Fruit fly (Drosophila melanogaster) whole organism, embryonic: ENCODE measurements around the gene Prm.

Source experiments
- Atf3 ChIP-seq: fragments of 200-800 bp; sonication (Bioruptor generic); optimal IDR thresholded peaks from 3 replicates; lab custom pipeline; 2016; ENCODE audit warnings: missing biosample characterization, missing genetic modification characterization
- CG10321 ChIP-seq: fragments of 200-800 bp; sonication (Bioruptor generic); IDR thresholded peaks from 2 replicates; pipeline ENCODE4 v1.3.6; 2022; ENCODE audit warnings: missing biosample characterization, missing genetic modification characterization
- CG12391 ChIP-seq: fragments of 200-800 bp; sonication (Bioruptor generic); optimal IDR thresholded peaks from 3 replicates; lab custom pipeline; 2018; ENCODE audit warnings: missing biosample characterization, mild to moderate bottlenecking, missing genetic modification characterization, moderate library complexity
- CG14667 ChIP-seq: fragments of 200-800 bp; sonication (Bioruptor generic); IDR thresholded peaks from 2 replicates; pipeline ENCODE4 v1.3.6; 2022; ENCODE audit warnings: missing biosample characterization, missing genetic modification characterization
- CG18764 ChIP-seq: fragments of 200-800 bp; sonication (Bioruptor generic); optimal IDR thresholded peaks from 3 replicates; lab custom pipeline; 2016; ENCODE audit warnings: missing biosample characterization, missing genetic modification characterization
- CG2129 ChIP-seq: fragments of 200-800 bp; sonication (Bioruptor generic); IDR thresholded peaks from 2 replicates; pipeline ENCODE4 v1.3.6; 2022; ENCODE audit warnings: missing biosample characterization, missing genetic modification characterization; ENCODE audit not compliant: partially characterized antibody
- CG3065 ChIP-seq: fragments of 200-800 bp; sonication (Bioruptor generic); optimal IDR thresholded peaks from 2 replicates; lab custom pipeline; 2016; ENCODE audit warnings: missing biosample characterization, missing genetic modification characterization
- CG4730 ChIP-seq: fragments of 200-800 bp; sonication (Bioruptor generic); IDR thresholded peaks from 2 replicates; pipeline ENCODE4 v1.3.6; 2022; ENCODE audit warnings: missing biosample characterization, missing genetic modification characterization
- CG4854 ChIP-seq: fragments of 200-800 bp; sonication (Bioruptor generic); optimal IDR thresholded peaks from 2 replicates; lab custom pipeline; 2016; ENCODE audit warnings: missing biosample characterization, missing genetic modification characterization, inconsistent platforms
- CG7786 ChIP-seq: fragments of 200-800 bp; sonication (Bioruptor generic); optimal IDR thresholded peaks from 2 replicates; lab custom pipeline; 2016; ENCODE audit warnings: missing biosample characterization, missing genetic modification characterization
- CG8359 ChIP-seq: fragments of 200-800 bp; sonication (Bioruptor generic); optimal IDR thresholded peaks from 2 replicates; lab custom pipeline; 2017; ENCODE audit warnings: missing biosample characterization, mild to moderate bottlenecking, missing genetic modification characterization, borderline replicate concordance
- CG8924 ChIP-seq: fragments of 200-800 bp; optimal IDR thresholded peaks from 3 replicates; lab custom pipeline; 2019; ENCODE audit warnings: missing biosample characterization, mild to moderate bottlenecking, missing genetic modification characterization, moderate library complexity
- CkIIα-i1 ChIP-seq: fragments of 200-800 bp; sonication (Bioruptor generic); IDR thresholded peaks from 2 replicates; pipeline ENCODE4 v1.3.6; 2022; ENCODE audit warnings: missing biosample characterization, missing genetic modification characterization
- Dbx ChIP-seq: fragments of 200-800 bp; sonication (Bioruptor generic); IDR thresholded peaks from 3 replicates; pipeline ENCODE4 v1.3.6; 2022; ENCODE audit warnings: missing biosample characterization, missing genetic modification characterization
- Dref ChIP-seq: fragments of 200-800 bp; sonication (Bioruptor generic); IDR thresholded peaks from 2 replicates; pipeline ENCODE4 v1.3.6; 2022; ENCODE audit warnings: missing biosample characterization, missing genetic modification characterization
- Fer3 ChIP-seq: fragments of 200-800 bp; sonication (Bioruptor generic); optimal IDR thresholded peaks from 2 replicates; lab custom pipeline; 2018; ENCODE audit warnings: missing biosample characterization, mild to moderate bottlenecking, missing genetic modification characterization, moderate library complexity
- Hand ChIP-seq: fragments of 200-800 bp; sonication (Bioruptor generic); optimal IDR thresholded peaks from 2 replicates; lab custom pipeline; 2017; ENCODE audit warnings: mild to moderate bottlenecking, missing biosample characterization, missing genetic modification reagents, missing genetic modification characterization
- Hsf ChIP-seq: fragments of 200-800 bp; sonication (Bioruptor generic); optimal IDR thresholded peaks from 3 replicates; lab custom pipeline; 2016; ENCODE audit warnings: missing biosample characterization, missing genetic modification characterization
- Lim3 ChIP-seq: fragments of 200-800 bp; sonication (Bioruptor generic); IDR thresholded peaks from 2 replicates; pipeline ENCODE4 v1.3.6; 2022; ENCODE audit warnings: missing biosample characterization, missing genetic modification characterization
- NC2β ChIP-seq: fragments of 200-800 bp; sonication (Bioruptor generic); optimal IDR thresholded peaks from 2 replicates; lab custom pipeline; 2016; ENCODE audit warnings: missing biosample characterization, missing genetic modification characterization
- Sin3A ChIP-seq: fragments of >200 bp; optimal IDR thresholded peaks from 2 replicates; lab custom pipeline; 2018
- Trl ChIP-seq, 3 experiments: fragments of >200 bp in 2 of 3; fragments of 200-800 bp in 1 of 3; sonication (Bioruptor generic) in 1 of 3; optimal IDR thresholded peaks; 2 replicates in 1 of 3; 3 replicates in 2 of 3; lab custom pipeline; 2016 to 2017; ENCODE audit warnings: missing biosample characterization in 1 of 3, missing genetic modification characterization in 1 of 3
- Usf ChIP-seq: fragments of 200-800 bp; sonication (Bioruptor generic); optimal IDR thresholded peaks from 2 replicates; lab custom pipeline; 2017; ENCODE audit warnings: missing genotype, missing biosample characterization, missing genetic modification characterization
- Xbp1 ChIP-seq: fragments of 200-800 bp; sonication (Bioruptor generic); optimal IDR thresholded peaks from 3 replicates; lab custom pipeline; 2016; ENCODE audit warnings: missing biosample characterization, mild to moderate bottlenecking, missing genetic modification characterization
- Xrp1 ChIP-seq: fragments of 200-800 bp; sonication (Bioruptor generic); IDR thresholded peaks from 2 replicates; pipeline ENCODE4 v1.3.6; 2022; ENCODE audit warnings: missing biosample characterization, missing genetic modification characterization
- abd-A ChIP-seq: fragments of 200-800 bp; sonication (Bioruptor generic); optimal IDR thresholded peaks from 3 replicates; lab custom pipeline; 2019; ENCODE audit warnings: missing biosample characterization, mild to moderate bottlenecking, missing genetic modification characterization, moderate library complexity
- ato ChIP-seq: fragments of 200-800 bp; sonication (Bioruptor generic); IDR thresholded peaks from 2 replicates; pipeline ENCODE4 v1.3.6; 2022; ENCODE audit warnings: missing biosample characterization, missing genetic modification characterization; ENCODE audit not compliant: partially characterized antibody
- bbx ChIP-seq: fragments of 200-800 bp; sonication (Bioruptor generic); IDR thresholded peaks from 2 replicates; pipeline ENCODE4 v1.3.6; 2022; ENCODE audit warnings: missing biosample characterization, missing genetic modification characterization; ENCODE audit not compliant: partially characterized antibody
- caup ChIP-seq: fragments of 200-800 bp; sonication (Bioruptor generic); optimal IDR thresholded peaks from 3 replicates; lab custom pipeline; 2017; ENCODE audit warnings: missing biosample characterization, mild to moderate bottlenecking, missing genetic modification characterization, moderate library complexity; ENCODE audit not compliant: severe bottlenecking
- cg ChIP-seq: fragments of 200-800 bp; sonication (Bioruptor generic); optimal IDR thresholded peaks from 3 replicates; lab custom pipeline; 2019; ENCODE audit warnings: missing biosample characterization, mild to moderate bottlenecking, missing genetic modification characterization, moderate library complexity
- corto ChIP-seq: fragments of 200-800 bp; sonication (Bioruptor generic); optimal IDR thresholded peaks from 2 replicates; lab custom pipeline; 2016; ENCODE audit warnings: missing biosample characterization, mild to moderate bottlenecking, missing genetic modification characterization, moderate library complexity
- crp ChIP-seq, 2 experiments: fragments of 200-800 bp; sonication (Bioruptor generic); optimal IDR thresholded peaks; 2 replicates in 1 of 2; 3 replicates in 1 of 2; lab custom pipeline; 2017; ENCODE audit warnings: missing biosample characterization in 2 of 2, missing genetic modification characterization in 2 of 2, mild to moderate bottlenecking in 1 of 2, moderate library complexity in 1 of 2
- dpn ChIP-seq, 2 experiments: fragments of 200-800 bp; sonication (Bioruptor generic); optimal IDR thresholded peaks; 3 replicates each; lab custom pipeline; 2016; ENCODE audit warnings: missing biosample characterization in 2 of 2, missing genetic modification characterization in 2 of 2
- exex ChIP-seq: fragments of 200-800 bp; sonication (Bioruptor generic); optimal IDR thresholded peaks from 4 replicates; lab custom pipeline; 2018; ENCODE audit warnings: missing biosample characterization, mild to moderate bottlenecking, missing genetic modification characterization, moderate library complexity
- gce ChIP-seq: fragments of 200-800 bp; sonication (Bioruptor generic); IDR thresholded peaks from 3 replicates; pipeline ENCODE4 v1.3.6; 2022; ENCODE audit warnings: missing biosample characterization, missing genetic modification characterization
- gem ChIP-seq: fragments of 200-800 bp; sonication (Bioruptor generic); optimal IDR thresholded peaks from 2 replicates; lab custom pipeline; 2019; ENCODE audit warnings: missing biosample characterization, mild to moderate bottlenecking, missing genetic modification characterization, moderate library complexity
- gro ChIP-seq: fragments of 200-800 bp; sonication (Bioruptor generic); optimal IDR thresholded peaks from 2 replicates; lab custom pipeline; 2016; ENCODE audit warnings: missing biosample characterization, missing genetic modification characterization
- gsb ChIP-seq: fragments of 200-800 bp; sonication (Bioruptor generic); IDR thresholded peaks from 2 replicates; pipeline ENCODE4 v1.3.6; 2022; ENCODE audit warnings: missing biosample characterization, missing genetic modification characterization
- gsb-n ChIP-seq: fragments of 200-800 bp; sonication (Bioruptor generic); optimal IDR thresholded peaks from 3 replicates; lab custom pipeline; 2018; ENCODE audit warnings: missing biosample characterization, mild to moderate bottlenecking, missing genetic modification characterization
- her ChIP-seq: fragments of 200-800 bp; sonication (Bioruptor generic); optimal IDR thresholded peaks from 2 replicates; lab custom pipeline; 2016; ENCODE audit warnings: missing biosample characterization, missing genetic modification characterization
- jing ChIP-seq: fragments of 200-800 bp; sonication (Bioruptor generic); optimal IDR thresholded peaks from 2 replicates; lab custom pipeline; 2018; ENCODE audit warnings: missing biosample characterization, mild to moderate bottlenecking, missing genetic modification characterization
- mam ChIP-seq: fragments of 200-800 bp; sonication (Bioruptor generic); optimal IDR thresholded peaks from 3 replicates; lab custom pipeline; 2016; ENCODE audit warnings: missing biosample characterization, missing genetic modification characterization
- oc ChIP-seq: fragments of 200-800 bp; sonication (Bioruptor generic); optimal IDR thresholded peaks from 2 replicates; lab custom pipeline; 2018; ENCODE audit warnings: missing biosample characterization, mild to moderate bottlenecking, missing genetic modification characterization, moderate library complexity
- pfk ChIP-seq: fragments of 200-800 bp; sonication (Bioruptor generic); optimal IDR thresholded peaks from 2 replicates; lab custom pipeline; 2018; ENCODE audit warnings: missing biosample characterization, mild to moderate bottlenecking, missing genetic modification characterization, moderate library complexity
- pros ChIP-seq: fragments of 200-800 bp; sonication (Bioruptor generic); optimal IDR thresholded peaks from 3 replicates; lab custom pipeline; 2019; ENCODE audit warnings: missing biosample characterization, mild to moderate bottlenecking, missing genetic modification characterization, moderate library complexity
- psq ChIP-seq: fragments of 200-800 bp; sonication (Bioruptor generic); optimal IDR thresholded peaks from 2 replicates; lab custom pipeline; 2017; ENCODE audit warnings: missing biosample characterization, missing genetic modification characterization
- shn ChIP-seq: fragments of 200-800 bp; sonication (Bioruptor generic); optimal IDR thresholded peaks from 3 replicates; lab custom pipeline; 2016; ENCODE audit warnings: missing biosample characterization, missing genetic modification characterization
- tin ChIP-seq: fragments of 200-800 bp; sonication (Bioruptor generic); optimal IDR thresholded peaks from 3 replicates; lab custom pipeline; 2016; ENCODE audit warnings: missing biosample characterization, missing genetic modification characterization
- tna ChIP-seq: fragments of 200-800 bp; sonication (Bioruptor generic); IDR thresholded peaks from 2 replicates; pipeline ENCODE4 v1.3.6; 2022; ENCODE audit warnings: missing biosample characterization, missing genetic modification characterization; ENCODE audit not compliant: partially characterized antibody
- twi ChIP-seq: fragments of 200-800 bp; optimal IDR thresholded peaks from 2 replicates; lab custom pipeline; 2019; ENCODE audit warnings: missing biosample characterization, mild to moderate bottlenecking, missing genetic modification characterization, moderate library complexity
- vnd ChIP-seq: fragments of 200-800 bp; sonication (Bioruptor generic); IDR thresholded peaks from 3 replicates; pipeline ENCODE4 v1.3.6; 2022; ENCODE audit warnings: missing biosample characterization, missing genetic modification characterization; ENCODE audit not compliant: partially characterized antibody

Prm gene

dm6 chr3L:8697862-8698261, 47.2 kb downstream of the Prm start (continued):
- no peak for TF ChIP-seq her (GFP tag; lab: Kevin White, UChicago)
- TF ChIP-seq CkIIα-i1 = no peak
- TF ChIP-seq pros (GFP tag; lab: Kevin White, UChicago) = no peak
- TF ChIP-seq Fer3 (tag; lab: Kevin White, UChicago) = no peak
- TF ChIP-seq Xbp1 = no peak
- no peak for TF ChIP-seq CG18764 (GFP tag; lab: Kevin White, UChicago)
- TF ChIP-seq Trl (optimal IDR thresholded peaks at IDR 0.05; lab: Kevin White, UChicago) = no peak
- no peak for TF ChIP-seq Trl (GFP tag; optimal IDR thresholded peaks at IDR 0.05; lab: Kevin White, UChicago)
- no peak for TF ChIP-seq NC2β (GFP tag; lab: Kevin White, UChicago)
- no peak for TF ChIP-seq oc
- TF ChIP-seq ato (GFP tag; lab: Robert Waterston, UW) = no peak
- TF ChIP-seq vnd = no peak
- TF ChIP-seq CG7786 (GFP tag; lab: Kevin White, UChicago) = no peak
- no peak for TF ChIP-seq Dref (GFP tag; lab: Robert Waterston, UW)
- TF ChIP-seq CG12391 = no peak
- TF ChIP-seq gsb (GFP tag; lab: Robert Waterston, UW) = 0 out of 2 replicates have a peak, but pooled peaks have one; percentile 40
- TF ChIP-seq Atf3 = no peak
- no peak for TF ChIP-seq dpn (GFP tag; optimal IDR thresholded peaks at IDR 0.05; lab: Kevin White, UChicago)
- TF ChIP-seq tin (GFP tag; lab: Kevin White, UChicago) = no peak
- TF ChIP-seq Dbx (GFP tag; lab: Robert Waterston, UW) = 0 out of 3 replicates have a peak, but pooled peaks have one; percentile 28
- TF ChIP-seq Hsf (GFP tag; lab: Kevin White, UChicago) = no peak
- TF ChIP-seq tna (GFP tag; lab: Robert Waterston, UW) = no peak
- no peak for TF ChIP-seq twi
- TF ChIP-seq caup (GFP tag; lab: Kevin White, UChicago) = no peak
- no peak for TF ChIP-seq corto (GFP tag; lab: Kevin White, UChicago)
- no peak for TF ChIP-seq CG8924 (tag; lab: Kevin White, UChicago)
- TF ChIP-seq gro (GFP tag; lab: Kevin White, UChicago) = no peak
- TF ChIP-seq cg = no peak
- TF ChIP-seq gem (tag; lab: Kevin White, UChicago) = no peak
- TF ChIP-seq psq (GFP tag; lab: Kevin White, UChicago) = no peak
- TF ChIP-seq CG4730 (GFP tag; lab: Robert Waterston, UW) = no peak
- no peak for TF ChIP-seq exex (tag; lab: Kevin White, UChicago)
- no peak for TF ChIP-seq shn
- TF ChIP-seq CG4854 (GFP tag; lab: Kevin White, UChicago) = no peak
- no peak for TF ChIP-seq pfk (GFP tag; lab: Kevin White, UChicago)
- no peak for TF ChIP-seq gce (GFP tag; lab: Robert Waterston, UW)
- no peak for TF ChIP-seq CG8359 (GFP tag; lab: Kevin White, UChicago)
- no peak for TF ChIP-seq Lim3 (GFP tag; lab: Robert Waterston, UW)
- no peak for TF ChIP-seq Hand (GFP tag; lab: Kevin White, UChicago)
- no peak for TF ChIP-seq bbx (GFP tag; lab: Robert Waterston, UW)
- TF ChIP-seq Xrp1 (GFP tag; lab: Robert Waterston, UW) = no peak
- TF ChIP-seq abd-A = peak; percentile 65
- TF ChIP-seq crp (GFP tag; optimal IDR thresholded peaks at IDR 0.05; lab: Kevin White, UChicago) = no peak
- no peak for TF ChIP-seq jing
- no peak for TF ChIP-seq mam
- no peak for TF ChIP-seq Sin3A
- TF ChIP-seq CG10321 (GFP tag; lab: Robert Waterston, UW) = 0 out of 2 replicates have a peak, but pooled peaks have one; percentile 5
- no peak for TF ChIP-seq CG2129 (GFP tag; lab: Robert Waterston, UW)
- TF ChIP-seq gsb-n (tag; lab: Kevin White, UChicago) = no peak
- TF ChIP-seq CG3065 = no peak
- TF ChIP-seq CG14667 (GFP tag; lab: Robert Waterston, UW) = no peak
- TF ChIP-seq Usf (GFP tag; lab: Kevin White, UChicago) = no peak
